Fruit fly (Drosophila melanogaster) whole organism, embryonic: Measurements from ENCODE around the gene CG43672.
A peak's percentile ranks its signal among the peaks of the same experiment; 100 is the strongest.

Experiments used
- Abd-B ChIP-seq: fragments of 200-800 bp; sonication (Bioruptor generic); optimal IDR thresholded peaks from 2 replicates; lab custom pipeline; 2018; ENCODE audit warnings: missing biosample characterization, mild to moderate bottlenecking, missing genetic modification characterization, moderate library complexity
- Awh ChIP-seq: fragments of 200-800 bp; sonication (Bioruptor generic); IDR thresholded peaks from 2 replicates; pipeline ENCODE4, ENCODE4 v1.3.6; 2022; ENCODE audit warnings: missing biosample characterization, missing genetic modification characterization
- BEAF-32 ChIP-seq: fragments of 200-800 bp; sonication (Bioruptor generic); optimal IDR thresholded peaks from 3 replicates; lab custom pipeline; 2017; ENCODE audit warnings: missing biosample characterization, missing genetic modification characterization, mild to moderate bottlenecking, moderate library complexity, missing genetic modification reagents
- BtbVII ChIP-seq: fragments of 200-800 bp; sonication (Bioruptor generic); optimal IDR thresholded peaks from 3 replicates; lab custom pipeline; 2017; ENCODE audit warnings: missing biosample characterization, mild to moderate bottlenecking, missing genetic modification characterization
- Bteb2 ChIP-seq: fragments of 200-800 bp; sonication (Bioruptor generic); optimal IDR thresholded peaks from 2 replicates; lab custom pipeline; 2016; ENCODE audit warnings: missing biosample characterization, missing genetic modification characterization
- CG10209 ChIP-seq: fragments of 200-800 bp; sonication (Bioruptor generic); optimal IDR thresholded peaks from 3 replicates; lab custom pipeline; 2017; ENCODE audit warnings: missing biosample characterization, mild to moderate bottlenecking, missing genetic modification characterization, missing genetic modification reagents
- CG10267 ChIP-seq: fragments of 200-800 bp; sonication (Bioruptor generic); optimal IDR thresholded peaks from 2 replicates; lab custom pipeline; 2018; ENCODE audit warnings: missing biosample characterization, mild to moderate bottlenecking, missing genetic modification characterization, moderate library complexity
- CG10979 ChIP-seq: fragments of 200-800 bp; sonication (Bioruptor generic); optimal IDR thresholded peaks from 2 replicates; lab custom pipeline; 2018; ENCODE audit warnings: missing biosample characterization, mild to moderate bottlenecking, missing genetic modification characterization, moderate library complexity
- CG12071 ChIP-seq: fragments of 200-800 bp; sonication (Bioruptor generic); optimal IDR thresholded peaks from 3 replicates; lab custom pipeline; 2018; ENCODE audit warnings: missing biosample characterization, mild to moderate bottlenecking, missing genetic modification characterization
- CG14710 ChIP-seq: fragments of 200-800 bp; sonication (Bioruptor generic); optimal IDR thresholded peaks from 3 replicates; lab custom pipeline; 2019; ENCODE audit warnings: missing biosample characterization, mild to moderate bottlenecking, missing genetic modification characterization, moderate library complexity
- CG14860 ChIP-seq: fragments of 200-800 bp; sonication (Bioruptor generic); IDR thresholded peaks from 3 replicates; pipeline ENCODE4 v1.3.6; 2022; ENCODE audit warnings: missing biosample characterization, missing genetic modification characterization; ENCODE audit not compliant: partially characterized antibody
- CG17361 ChIP-seq: fragments of 200-800 bp; sonication (Bioruptor generic); IDR thresholded peaks from 3 replicates; pipeline ENCODE4 v1.3.6; 2022; ENCODE audit warnings: missing biosample characterization, missing genetic modification characterization
- CG17912 ChIP-seq: fragments of 200-800 bp; sonication (Bioruptor generic); optimal IDR thresholded peaks from 2 replicates; lab custom pipeline; 2018; ENCODE audit warnings: missing biosample characterization, mild to moderate bottlenecking, missing genetic modification characterization
- CG1792 ChIP-seq: fragments of 200-800 bp; sonication (Bioruptor generic); optimal IDR thresholded peaks from 2 replicates; lab custom pipeline; 2016; ENCODE audit warnings: missing biosample characterization, missing genetic modification characterization
- CG30403 ChIP-seq: fragments of 200-800 bp; sonication (Bioruptor generic); optimal IDR thresholded peaks from 3 replicates; lab custom pipeline; 2016; ENCODE audit warnings: missing biosample characterization, missing genetic modification characterization
- CG3726 ChIP-seq: fragments of 200-800 bp; sonication (Bioruptor generic); IDR thresholded peaks from 3 replicates; pipeline ENCODE4, ENCODE4 v1.3.6; 2022; ENCODE audit warnings: missing biosample characterization, missing genetic modification characterization
- CG3838 ChIP-seq: fragments of 200-800 bp; sonication (Bioruptor generic); optimal IDR thresholded peaks from 3 replicates; lab custom pipeline; 2016; ENCODE audit warnings: missing biosample characterization, missing genetic modification characterization
- CG9437 ChIP-seq: fragments of 200-800 bp; sonication (Bioruptor generic); optimal IDR thresholded peaks from 2 replicates; lab custom pipeline; 2018; ENCODE audit warnings: missing biosample characterization, mild to moderate bottlenecking, missing genetic modification characterization
- CG9817 ChIP-seq: fragments of 200-800 bp; sonication (Bioruptor generic); optimal IDR thresholded peaks from 2 replicates; lab custom pipeline; 2018; ENCODE audit warnings: missing biosample characterization, mild to moderate bottlenecking, missing genetic modification characterization, moderate library complexity
- CG9932 ChIP-seq: fragments of 200-800 bp; sonication (Bioruptor generic); IDR thresholded peaks from 2 replicates; pipeline ENCODE4 v1.3.6; 2022; ENCODE audit warnings: missing biosample characterization, missing genetic modification characterization
- CrebB ChIP-seq: fragments of 200-800 bp; sonication (Bioruptor generic); optimal IDR thresholded peaks from 3 replicates; lab custom pipeline; 2018; ENCODE audit warnings: missing biosample characterization, mild to moderate bottlenecking, missing genetic modification characterization
- ERR ChIP-seq: fragments of 200-800 bp; sonication (Bioruptor generic); optimal IDR thresholded peaks from 2 replicates; lab custom pipeline; 2016; ENCODE audit warnings: missing biosample characterization, missing genetic modification characterization
- HHEX ChIP-seq: fragments of 200-800 bp; sonication (Bioruptor generic); optimal IDR thresholded peaks from 3 replicates; lab custom pipeline; 2017; ENCODE audit warnings: missing biosample characterization, mild to moderate bottlenecking, missing genetic modification characterization, missing genetic modification reagents
- HLH3B ChIP-seq: fragments of 200-800 bp; sonication (Bioruptor generic); IDR thresholded peaks from 2 replicates; pipeline ENCODE4 v1.3.6; 2022; ENCODE audit warnings: missing biosample characterization, missing genetic modification characterization
- HmgD ChIP-seq: fragments of 200-800 bp; sonication (Bioruptor generic); optimal IDR thresholded peaks from 3 replicates; lab custom pipeline; 2016; ENCODE audit warnings: missing biosample characterization, missing genetic modification characterization
- Nf-YC ChIP-seq: fragments of 200-800 bp; optimal IDR thresholded peaks from 3 replicates; lab custom pipeline; 2019; ENCODE audit warnings: missing biosample characterization, mild to moderate bottlenecking, missing genetic modification characterization, moderate library complexity
- Oli ChIP-seq: fragments of 200-800 bp; sonication (Bioruptor generic); optimal IDR thresholded peaks from 2 replicates; lab custom pipeline; 2018; ENCODE audit warnings: missing biosample characterization, mild to moderate bottlenecking, missing genetic modification characterization, moderate library complexity
- Optix ChIP-seq: fragments of 200-800 bp; sonication (Bioruptor generic); IDR thresholded peaks from 3 replicates; pipeline ENCODE4 v1.3.6; 2022; ENCODE audit warnings: missing biosample characterization, missing genetic modification characterization
- Sry-δ ChIP-seq: fragments of 200-800 bp; sonication (Bioruptor generic); optimal IDR thresholded peaks from 2 replicates; lab custom pipeline; 2016; ENCODE audit warnings: missing biosample characterization, missing genetic modification characterization
- ase ChIP-seq: fragments of 200-800 bp; sonication (Bioruptor generic); IDR thresholded peaks from 3 replicates; pipeline ENCODE4 v1.3.6; 2022; ENCODE audit warnings: missing biosample characterization, missing genetic modification characterization
- ci ChIP-seq: fragments of 200-800 bp; sonication (Bioruptor generic); IDR thresholded peaks from 3 replicates; pipeline ENCODE4 v1.3.6; 2022; ENCODE audit warnings: missing biosample characterization, missing genetic modification characterization
- disco-r ChIP-seq: fragments of 200-800 bp; sonication (Bioruptor generic); optimal IDR thresholded peaks from 2 replicates; lab custom pipeline; 2016; ENCODE audit warnings: missing biosample characterization, missing genetic modification characterization
- eve ChIP-seq, 2 experiments: fragments of >200 bp; optimal IDR thresholded peaks; 2 replicates each; lab custom pipeline; 2017; ENCODE audit warnings: missing biosample characterization in 2 of 2, missing genetic modification characterization in 2 of 2
- ftz-f1 ChIP-seq: fragments of 200-800 bp; sonication (Bioruptor generic); optimal IDR thresholded peaks from 2 replicates; lab custom pipeline; 2016; ENCODE audit warnings: missing biosample characterization, missing genetic modification characterization
- gsb-n ChIP-seq: fragments of 200-800 bp; sonication (Bioruptor generic); optimal IDR thresholded peaks from 3 replicates; lab custom pipeline; 2018; ENCODE audit warnings: missing biosample characterization, mild to moderate bottlenecking, missing genetic modification characterization
- kay ChIP-seq: fragments of 200-800 bp; sonication (Bioruptor generic); optimal IDR thresholded peaks from 2 replicates; lab custom pipeline; 2016; ENCODE audit warnings: missing biosample characterization, missing genetic modification characterization
- lov ChIP-seq, 2 experiments: fragments of 200-800 bp in 1 of 2; fragments of >200 bp in 1 of 2; sonication (Bioruptor generic) in 1 of 2; IDR thresholded peaks in 1 of 2; optimal IDR thresholded peaks in 1 of 2; 2 replicates in 1 of 2; 3 replicates in 1 of 2; pipeline versions ENCODE4 v1.3.6 to Lab custom; 2017 to 2022; ENCODE audit warnings: missing biosample characterization in 1 of 2, missing genetic modification characterization in 1 of 2
- pan ChIP-seq, 4 experiments: fragments of >200 bp in 3 of 4; fragments of 200-800 bp in 1 of 4; sonication (Bioruptor generic) in 1 of 4; optimal IDR thresholded peaks in 3 of 4; IDR thresholded peaks in 1 of 4; 2 replicates each; pipeline versions ENCODE4 v1.3.6 to Lab custom; 2017 to 2022; ENCODE audit warnings: missing biosample characterization in 2 of 4, missing genetic modification characterization in 2 of 4, mixed read lengths in 1 of 4
- row ChIP-seq: fragments of 200-800 bp; sonication (Bioruptor generic); IDR thresholded peaks from 3 replicates; pipeline ENCODE4 v1.3.6; 2022; ENCODE audit warnings: missing biosample characterization, missing genetic modification characterization
- sd ChIP-seq: fragments of 200-800 bp; sonication (Bioruptor generic); optimal IDR thresholded peaks from 3 replicates; lab custom pipeline; 2018; ENCODE audit warnings: missing biosample characterization, mild to moderate bottlenecking, missing genetic modification characterization, moderate library complexity
- sens ChIP-seq: fragments of 200-800 bp; sonication (Bioruptor generic); peaks from one replicate; lab custom pipeline; 2016; ENCODE audit warnings: missing biosample characterization, missing genetic modification characterization
- sens-2 ChIP-seq: fragments of 200-800 bp; sonication (Bioruptor generic); IDR thresholded peaks from 2 replicates; pipeline ENCODE4 v1.3.6; 2022; ENCODE audit warnings: missing biosample characterization, missing genetic modification characterization
- sisA ChIP-seq: fragments of 200-800 bp; sonication (Bioruptor generic); IDR thresholded peaks from 2 replicates; pipeline ENCODE4 v1.3.6; 2022; ENCODE audit warnings: missing biosample characterization, missing genetic modification characterization
- slou ChIP-seq: fragments of 200-800 bp; sonication (Bioruptor generic); optimal IDR thresholded peaks from 3 replicates; lab custom pipeline; 2016; ENCODE audit warnings: missing biosample characterization, missing genetic modification characterization
- stwl ChIP-seq: fragments of 200-800 bp; sonication (Bioruptor generic); optimal IDR thresholded peaks from 3 replicates; lab custom pipeline; 2018; ENCODE audit warnings: missing biosample characterization, mild to moderate bottlenecking, missing genetic modification characterization, moderate library complexity
- unc-4 ChIP-seq: fragments of 200-800 bp; sonication (Bioruptor generic); IDR thresholded peaks from 2 replicates; pipeline ENCODE4 v1.3.6; 2022; ENCODE audit warnings: missing biosample characterization, missing genetic modification characterization; ENCODE audit not compliant: partially characterized antibody

CG43672 gene

DNA sequence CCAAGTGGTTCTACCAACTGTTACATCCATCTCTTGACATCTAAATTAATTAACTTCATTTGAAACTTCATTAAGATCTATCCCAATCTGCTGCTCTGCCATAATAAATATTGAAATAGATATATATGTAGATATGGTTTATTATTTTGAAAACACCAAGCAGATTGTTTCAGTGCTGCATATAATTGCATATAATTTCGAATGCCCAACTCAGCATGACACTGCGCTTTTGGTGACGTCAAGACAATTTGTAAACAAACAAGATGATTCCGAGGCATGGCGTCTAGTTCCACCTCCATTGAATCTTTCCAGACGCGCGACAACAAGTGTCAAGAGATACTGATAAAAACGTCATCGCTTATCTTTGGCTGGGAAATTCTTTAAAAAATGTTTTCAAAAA, 31.9 kb upstream of the CG43672 start:
- TF ChIP-seq CG9932 (GFP tag; lab: Robert Waterston, UW), result 0 out of 2 replicates have a peak, but pooled peaks have one; percentile 28
- TF ChIP-seq CG1792 (GFP tag; lab: Kevin White, UChicago), result no peak
- TF ChIP-seq BtbVII (GFP tag; lab: Kevin White, UChicago), result peak; percentile 3
- peak; percentile 24; the same call in 2 of the 3 replicates for TF ChIP-seq row (GFP tag; lab: Robert Waterston, UW)

DNA sequence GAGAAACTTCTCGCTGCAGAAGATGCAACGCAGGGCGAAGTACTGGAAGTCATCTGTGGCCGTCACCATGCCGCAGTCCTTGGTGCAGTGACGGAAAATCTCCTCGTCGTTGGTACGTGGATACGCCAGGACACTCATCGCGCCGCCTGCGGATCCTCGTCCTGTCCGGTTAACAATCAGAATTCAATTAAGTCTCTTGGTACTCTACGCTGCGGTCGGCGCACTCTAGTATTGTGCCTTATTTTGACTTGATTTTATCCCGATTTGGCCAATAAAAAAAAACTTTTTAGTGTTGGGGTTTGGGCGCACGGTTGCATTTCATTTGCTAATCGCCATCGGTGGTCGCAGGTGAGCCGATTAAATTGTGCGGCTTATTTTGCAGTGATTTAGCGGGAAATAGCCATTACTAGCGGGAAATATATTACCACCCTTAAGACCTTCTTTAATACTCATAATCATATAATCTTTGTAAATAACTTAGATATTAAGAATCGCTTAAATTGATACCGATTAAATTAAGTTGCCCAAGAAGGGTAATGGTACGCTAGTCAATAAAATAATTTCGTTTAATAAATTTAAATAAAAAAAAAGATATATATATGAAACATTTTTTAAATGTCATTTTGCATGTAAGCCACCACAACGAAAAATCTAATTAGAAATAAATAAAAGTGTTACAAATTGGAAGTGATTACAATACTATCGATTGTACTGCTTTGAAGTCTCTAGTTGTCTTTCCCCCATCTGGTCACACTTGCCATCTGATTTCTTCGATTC, 26.7 kb upstream of the CG43672 start, which contains the start of the genes CG8944 and CCT6:
Gene CG8944 (minus strand): TSS at position 327 of the 777 bp plus-strand sequence.
Gene CCT6 (plus strand): TSS at position 744 of the 777 bp plus-strand sequence.
- TF ChIP-seq slou, result no peak
- peak; percentile 71 for TF ChIP-seq CG14710 (tag; lab: Kevin White, UChicago)
- TF ChIP-seq Optix (GFP tag; lab: Robert Waterston, UW), result no peak
- no peak for TF ChIP-seq disco-r
- no peak for TF ChIP-seq stwl (tag; lab: Kevin White, UChicago)
- TF ChIP-seq ftz-f1, result no peak
- no peak for TF ChIP-seq ERR (GFP tag; lab: Kevin White, UChicago)
- no peak for TF ChIP-seq Awh (GFP tag; lab: Robert Waterston, UW)
- peak; percentile 31 for TF ChIP-seq CG30403
- no peak for TF ChIP-seq Bteb2
- no peak for TF ChIP-seq sisA (GFP tag; lab: Robert Waterston, UW)
- peak; percentile 31 for TF ChIP-seq Nf-YC (tag; lab: Kevin White, UChicago)
- TF ChIP-seq sd (tag; lab: Kevin White, UChicago), result no peak
- 0 out of 3 replicates have a peak, but pooled peaks have one; percentile 19 for TF ChIP-seq ci (GFP tag; lab: Robert Waterston, UW)
- no peak for TF ChIP-seq CG9437
- TF ChIP-seq CG3838 (GFP tag; lab: Kevin White, UChicago), result no peak
- TF ChIP-seq Abd-B (GFP tag; lab: Kevin White, UChicago), result no peak
- TF ChIP-seq pan (optimal IDR thresholded peaks at IDR 0.05; lab: Kevin White, UChicago), result no peak
- no peak for TF ChIP-seq pan (GFP tag; optimal IDR thresholded peaks at IDR 0.05 in 1 of 2, IDR thresholded peaks at IDR 0.05 in 1 of 2)
- peak; percentile 65 for TF ChIP-seq BEAF-32 (GFP tag; lab: Kevin White, UChicago)
- no peak for TF ChIP-seq lov (optimal IDR thresholded peaks at IDR 0.05; lab: Kevin White, UChicago)
- no peak for TF ChIP-seq lov (GFP tag; IDR thresholded peaks at IDR 0.05; lab: Robert Waterston, UW)
- TF ChIP-seq CG10267 (tag; lab: Kevin White, UChicago), result peak; percentile 40
- 0 out of 2 replicates have a peak, but pooled peaks have one; percentile 12 for TF ChIP-seq sens-2
- no peak for TF ChIP-seq HLH3B (GFP tag; lab: Robert Waterston, UW)
- no peak for TF ChIP-seq HHEX (GFP tag; lab: Kevin White, UChicago)
- peak; percentile 18; the same call in 1 of the 2 replicates for TF ChIP-seq unc-4
- no peak for TF ChIP-seq CG17361 (GFP tag; lab: Robert Waterston, UW)
- no peak for TF ChIP-seq CG14860
- TF ChIP-seq CG10979 (tag; lab: Kevin White, UChicago), result no peak
- TF ChIP-seq ase (GFP tag; lab: Robert Waterston, UW), result no peak
- TF ChIP-seq HmgD (GFP tag; lab: Kevin White, UChicago), result no peak
- TF ChIP-seq gsb-n, result no peak
- no peak for TF ChIP-seq CG9817
- no peak for TF ChIP-seq eve (GFP tag; optimal IDR thresholded peaks at IDR 0.05; lab: Kevin White, UChicago)
- TF ChIP-seq Oli (tag; lab: Kevin White, UChicago), result no peak
- TF ChIP-seq CG12071, result no peak
- TF ChIP-seq sens (GFP tag; lab: Kevin White, UChicago), result peak; percentile 64
- no peak for TF ChIP-seq CG3726 (GFP tag; lab: Robert Waterston, UW)
- TF ChIP-seq CG10209 (GFP tag; lab: Kevin White, UChicago), result no peak
- TF ChIP-seq CrebB (tag; lab: Kevin White, UChicago), result no peak
- peak; percentile 69 for TF ChIP-seq Sry-δ (GFP tag; lab: Kevin White, UChicago)
- TF ChIP-seq kay, result no peak
- no peak for TF ChIP-seq CG17912 (GFP tag; lab: Kevin White, UChicago)
